Fruit fly (Drosophila melanogaster): Measurements from ENCODE around the gene Gel.

DNA sequence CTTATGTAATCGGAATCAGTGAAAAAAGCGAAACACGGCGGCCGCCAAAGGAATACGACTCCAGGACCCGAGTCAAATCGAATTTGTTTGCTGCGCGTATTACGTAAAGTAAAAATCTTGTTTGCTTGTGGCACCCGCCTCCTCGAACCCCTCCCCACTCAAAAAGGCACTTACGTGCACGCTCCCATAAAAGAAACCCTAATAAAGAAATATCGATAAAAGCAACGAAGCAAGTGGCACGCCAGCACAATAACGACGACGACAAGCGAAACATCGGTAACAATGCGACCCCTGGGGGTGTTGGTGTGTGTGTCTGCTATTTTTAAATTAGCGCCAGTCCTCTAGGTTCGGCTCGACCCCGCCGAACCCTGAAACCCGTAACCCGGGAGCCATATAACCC lies 47.2 kb downstream of the Gel start:
- no peak for TF ChIP-seq h (optimal IDR thresholded peaks at IDR 0.05)
- TF ChIP-seq psq (optimal IDR thresholded peaks at IDR 0.05) = no peak
- TF ChIP-seq Myc (optimal IDR thresholded peaks at IDR 0.05) = no peak
- no peak for TF ChIP-seq ttk (optimal IDR thresholded peaks at IDR 0.05)

Measured in Kc167 (cell line).